Worm (Caenorhabditis elegans) whole organism, young adult: ENCODE results near the gene C01G5.3.

ENCODE experiments used
- B0261.1 ChIP-seq: sonication (generic microtip); optimal IDR thresholded peaks from 2 replicates; lab custom pipeline; 2016; ENCODE audit warnings: mild to moderate bottlenecking, missing genetic modification characterization, moderate library complexity, missing compliant biosample characterization
- F23B12.7 ChIP-seq: sonication (generic microtip); optimal IDR thresholded peaks from 2 replicates; lab custom pipeline; 2017; ENCODE audit warnings: missing genetic modification characterization, mild to moderate bottlenecking, missing compliant biosample characterization, antibody characterized with exemption, moderate library complexity; ENCODE audit not compliant: insufficient read depth
- F37B4.10 ChIP-seq: fragments of 200-800 bp; sonication (Bioruptor generic); IDR thresholded peaks from 2 replicates; pipeline ENCODE4 v1.3.6; 2022; ENCODE audit warnings: missing genetic modification characterization, missing compliant biosample characterization
- K12H6.12 ChIP-seq: fragments of 200-800 bp; sonication (Bioruptor generic); optimal IDR thresholded peaks from 2 replicates; lab custom pipeline; 2018; ENCODE audit warnings: mild to moderate bottlenecking, missing genetic modification characterization, missing compliant biosample characterization
- Y53G8AR.9 ChIP-seq: fragments of 200-800 bp; sonication (Bioruptor generic); conservative IDR thresholded peaks from 2 replicates; pipeline ENCODE4 v1.3.6; 2022; ENCODE audit warnings: missing genetic modification reagents, missing genetic modification characterization, missing compliant biosample characterization
- akir-1 ChIP-seq: fragments of 200-800 bp; sonication (Bioruptor generic); optimal IDR thresholded peaks from 2 replicates; lab custom pipeline; 2018; ENCODE audit warnings: mild to moderate bottlenecking, missing genetic modification characterization, moderate library complexity, missing compliant biosample characterization
- attf-3 ChIP-seq: fragments of 200-800 bp; sonication (Bioruptor generic); conservative IDR thresholded peaks from 2 replicates; pipeline ENCODE4 v1.3.6; 2022; ENCODE audit warnings: missing genetic modification reagents, missing genetic modification characterization, missing compliant biosample characterization
- attf-6 ChIP-seq: fragments of 200-800 bp; sonication (Bioruptor generic); IDR thresholded peaks from 2 replicates; pipeline ENCODE4 v1.3.6; 2022; ENCODE audit warnings: missing genetic modification reagents, missing genetic modification characterization, missing compliant biosample characterization
- ceh-100 ChIP-seq: fragments of 200-800 bp; sonication (Bioruptor generic); IDR thresholded peaks from 2 replicates; pipeline ENCODE4 v1.3.6; 2022; ENCODE audit warnings: missing genetic modification reagents, missing genetic modification characterization, missing compliant biosample characterization
- ceh-40 ChIP-seq: fragments of 200-800 bp; sonication (Bioruptor generic); IDR thresholded peaks from 2 replicates; pipeline ENCODE4 v1.3.6; 2022; ENCODE audit warnings: missing genetic modification characterization, missing compliant biosample characterization
- ceh-91 ChIP-seq: fragments of 200-800 bp; sonication (Bioruptor generic); IDR thresholded peaks from 2 replicates; pipeline ENCODE4 v1.3.6; 2022; ENCODE audit warnings: missing genetic modification reagents, missing genetic modification characterization, missing compliant biosample characterization
- egl-44 ChIP-seq: fragments of 200-800 bp; sonication (Bioruptor generic); IDR thresholded peaks from 2 replicates; pipeline ENCODE4 v1.3.6; 2022; ENCODE audit warnings: missing genetic modification reagents, missing genetic modification characterization, missing compliant biosample characterization
- him-1 ChIP-seq: sonication (generic microtip); optimal IDR thresholded peaks from 2 replicates; lab custom pipeline; 2016; ENCODE audit warnings: missing genotype, missing genetic modification reagents, missing genetic modification characterization, missing compliant biosample characterization
- hlh-12 ChIP-seq: sonication (generic microtip); optimal IDR thresholded peaks from 2 replicates; lab custom pipeline; 2016; ENCODE audit warnings: missing genetic modification characterization, missing compliant biosample characterization
- hlh-26 ChIP-seq: fragments of 200-800 bp; sonication (Bioruptor generic); conservative IDR thresholded peaks from 2 replicates; pipeline ENCODE4 v1.3.6; 2022; ENCODE audit warnings: missing genetic modification reagents, missing genetic modification characterization, missing compliant biosample characterization
- hrde-1 ChIP-seq: sonication (generic microtip); optimal IDR thresholded peaks from 2 replicates; lab custom pipeline; 2016; ENCODE audit warnings: missing genetic modification characterization, mild to moderate bottlenecking, missing compliant biosample characterization, moderate library complexity, missing genotype, missing genetic modification reagents, borderline replicate concordance
- lag-1 ChIP-seq: fragments of 200-800 bp; sonication (Bioruptor generic); IDR thresholded peaks from 2 replicates; pipeline ENCODE4 v1.3.6; 2022; ENCODE audit warnings: missing genetic modification reagents, missing genetic modification characterization, missing compliant biosample characterization
- let-526 ChIP-seq: fragments of 200-800 bp; sonication (Bioruptor generic); IDR thresholded peaks from 2 replicates; pipeline ENCODE4 v1.3.6; 2022; ENCODE audit warnings: missing genetic modification reagents, missing genetic modification characterization, missing compliant biosample characterization
- lsl-1 ChIP-seq: fragments of 200-800 bp; sonication (Bioruptor generic); optimal IDR thresholded peaks from 2 replicates; lab custom pipeline; 2018; ENCODE audit warnings: mild to moderate bottlenecking, missing genetic modification characterization, moderate library complexity, missing compliant biosample characterization
- lsy-27 ChIP-seq: sonication (generic microtip); optimal IDR thresholded peaks from 2 replicates; lab custom pipeline; 2017; ENCODE audit warnings: missing genetic modification characterization, mild to moderate bottlenecking, missing compliant biosample characterization, antibody characterized with exemption, missing genotype, borderline replicate concordance; ENCODE audit not compliant: insufficient read depth
- madf-3 ChIP-seq: fragments of 200-800 bp; sonication (Bioruptor generic); IDR thresholded peaks from 2 replicates; pipeline ENCODE4 v1.3.6; 2022; ENCODE audit warnings: missing genetic modification reagents, missing genetic modification characterization, missing compliant biosample characterization
- madf-6 ChIP-seq: fragments of 200-800 bp; sonication (Bioruptor generic); IDR thresholded peaks from 2 replicates; pipeline ENCODE4 v1.3.6; 2022; ENCODE audit warnings: missing genetic modification reagents, missing genetic modification characterization, missing compliant biosample characterization
- mxl-1 ChIP-seq: sonication (generic microtip); optimal IDR thresholded peaks from 2 replicates; lab custom pipeline; 2016; ENCODE audit warnings: missing genetic modification characterization, missing compliant biosample characterization
- nfya-1 ChIP-seq: sonication (generic microtip); optimal IDR thresholded peaks from 2 replicates; lab custom pipeline; 2017; ENCODE audit warnings: antibody characterized with exemption, missing compliant biosample characterization, missing genetic modification characterization, borderline replicate concordance; ENCODE audit not compliant: insufficient read depth
- nfya-2 ChIP-seq: fragments of 200-800 bp; sonication (Bioruptor generic); IDR thresholded peaks from 2 replicates; pipeline ENCODE4 v1.3.6; 2022; ENCODE audit warnings: missing genetic modification reagents, missing genetic modification characterization, missing compliant biosample characterization
- nhr-179 ChIP-seq: sonication (generic microtip); optimal IDR thresholded peaks from 2 replicates; lab custom pipeline; 2016; ENCODE audit warnings: mild to moderate bottlenecking, missing genetic modification characterization, missing compliant biosample characterization
- pha-4 ChIP-seq: fragments of 150-350 bp; sonication (generic microtip); optimal IDR thresholded peaks from 2 replicates; lab custom pipeline; 2014; ENCODE audit warnings: missing biosample characterization, missing genetic modification reagents, missing genetic modification characterization
- rec-8 ChIP-seq, 2 experiments: sonication (generic microtip); optimal IDR thresholded peaks; 2 replicates each; lab custom pipeline; 2016; ENCODE audit warnings: mild to moderate bottlenecking in 2 of 2, missing genetic modification characterization in 2 of 2, missing genetic modification reagents in 2 of 2, missing genotype in 2 of 2, missing biosample characterization in 1 of 2, missing compliant biosample characterization in 1 of 2, moderate library complexity in 1 of 2
- repo-1 ChIP-seq: sonication (generic microtip); optimal IDR thresholded peaks from 2 replicates; lab custom pipeline; 2017; ENCODE audit warnings: mild to moderate bottlenecking, missing genetic modification characterization, missing compliant biosample characterization
- rpc-1 ChIP-seq, 2 experiments: fragments of 150-350 bp in 1 of 2; sonication (generic microtip) in 1 of 2; optimal IDR thresholded peaks; 2 replicates each; lab custom pipeline; 2014 to 2018; ENCODE audit warnings: missing biosample characterization in 1 of 2, missing genetic modification characterization in 1 of 2, missing genetic modification reagents in 1 of 2, missing genotype in 1 of 2
- snpc-4 ChIP-seq, 5 experiments: fragments of 150-350 bp in 1 of 5; sonication (generic microtip) in 4 of 5; optimal IDR thresholded peaks; 2 replicates each; lab custom pipeline; 2014 to 2018; ENCODE audit warnings: missing genetic modification characterization in 5 of 5, missing biosample characterization in 3 of 5, antibody characterized with exemption in 2 of 5, mild to moderate bottlenecking in 2 of 5, missing compliant biosample characterization in 2 of 5, missing genotype in 2 of 5, moderate library complexity in 2 of 5, missing genetic modification reagents in 1 of 5
- tbp1 ChIP-seq: fragments of 200-800 bp; sonication (Bioruptor generic); optimal IDR thresholded peaks from 2 replicates; lab custom pipeline; 2018; ENCODE audit warnings: mild to moderate bottlenecking, missing genetic modification characterization, missing compliant biosample characterization
- unc-62 ChIP-seq: fragments of 150-350 bp; optimal IDR thresholded peaks from 2 replicates; lab custom pipeline; 2014; ENCODE audit warnings: missing biosample characterization, missing genetic modification reagents, missing genetic modification characterization
- ztf-26 ChIP-seq: sonication (generic microtip); optimal IDR thresholded peaks from 2 replicates; lab custom pipeline; 2017; ENCODE audit warnings: missing genetic modification characterization, missing compliant biosample characterization

The C01G5.3 gene

ce11 chrIV:6556624-6557368 lies 20.8 kb downstream of the C01G5.3 start, which contains the start of gene try-3 (continued):
- TF ChIP-seq tbp1 (peak; percentile 98), nhr-179 (tag; lab: Kevin White, UChicago) (no peak), snpc-4 (GFP tag; optimal IDR thresholded peaks at IDR 0.05; lab: Kevin White, UChicago) (peak; percentile 79), snpc-4 (tag; optimal IDR thresholded peaks at IDR 0.05; lab: Kevin White, UChicago) (peak; percentile 18 to 93 (median 89)), lag-1 (GFP tag; lab: Robert Waterston, UW) (no peak), F23B12.7 (peak; percentile 65), lsl-1 (GFP tag; lab: Kevin White, UChicago) (peak; percentile 32), let-526 (GFP tag; lab: Robert Waterston, UW) (0 out of 2 replicates have a peak, but pooled peaks have one; percentile 8), rpc-1 (optimal IDR thresholded peaks at IDR 0.05; lab: Kevin White, UChicago) (peak; percentile 74), rpc-1 (tag; optimal IDR thresholded peaks at IDR 0.05; lab: Kevin White, UChicago) (peak; percentile 89), Y53G8AR.9 (peak; percentile 72; the same call in 1 of the 2 replicates), ztf-26 (peak; percentile 42), repo-1 (no peak), egl-44 (GFP tag; lab: Robert Waterston, UW) (peak; percentile 31; the same call in 1 of the 2 replicates), F37B4.10 (GFP tag; lab: Robert Waterston, UW) (0 out of 2 replicates have a peak, but pooled peaks have one; percentile 59), nfya-2 (GFP tag; lab: Robert Waterston, UW) (no peak), attf-3 (GFP tag; lab: Robert Waterston, UW) (no peak; the same call in 1 of the 2 replicates), hlh-26 (GFP tag; lab: Robert Waterston, UW) (no peak), mxl-1 (tag; lab: Kevin White, UChicago) (peak; percentile 54), ceh-100 (peak; percentile 72), pha-4 (tag; lab: Kevin White, UChicago) (no peak), attf-6 (peak; percentile 82; the same call in 1 of the 2 replicates)
- TF ChIP-seq, all 124 proteins: peak for 84

ce11 chrIV:6560434-6560833 lies 24.4 kb downstream of the C01G5.3 start, which contains the start of gene best-9:
Gene best-9 (plus strand): TSS chrIV:6560734.
- TF ChIP-seq rec-8 (tag; optimal IDR thresholded peaks at IDR 0.05; lab: Kevin White, UChicago) (no peak), ceh-40 (GFP tag; lab: Robert Waterston, UW) (no peak), madf-6 (GFP tag; lab: Robert Waterston, UW) (no peak), hrde-1 (tag; lab: Kevin White, UChicago) (no peak), hlh-12 (tag; lab: Kevin White, UChicago) (no peak), madf-3 (GFP tag; lab: Robert Waterston, UW) (no peak), ceh-100 (no peak), nfya-1 (tag; lab: Kevin White, UChicago) (no peak), lsy-27 (tag; lab: Kevin White, UChicago) (no peak), K12H6.12 (tag; lab: Kevin White, UChicago) (no peak), ceh-91 (GFP tag; lab: Robert Waterston, UW) (no peak), unc-62 (GFP tag; lab: Kevin White, UChicago) (no peak)
- TF ChIP-seq, all 124 proteins: peak for 0

- TF ChIP-seq him-1 (tag; lab: Kevin White, UChicago) (peak; percentile 32), snpc-4 (GFP tag; optimal IDR thresholded peaks at IDR 0.05; lab: Kevin White, UChicago) (no peak), snpc-4 (tag; optimal IDR thresholded peaks at IDR 0.05; lab: Kevin White, UChicago) (peak in 1 of 4 experiments; percentile 71), akir-1 (GFP tag; lab: Kevin White, UChicago) (no peak), rpc-1 (optimal IDR thresholded peaks at IDR 0.05; lab: Kevin White, UChicago) (peak; percentile 33), rpc-1 (tag; optimal IDR thresholded peaks at IDR 0.05; lab: Kevin White, UChicago) (peak; percentile 76), B0261.1 (tag; lab: Kevin White, UChicago) (peak; percentile 39), tbp1 (peak; percentile 73)
These were observed 26.0 kb downstream of the C01G5.3 start for ce11 chrIV:6562039-6562438.
